Worm (Caenorhabditis elegans): ENCODE results near the gene C27H6.9.

Gene C27H6.9

DNA sequence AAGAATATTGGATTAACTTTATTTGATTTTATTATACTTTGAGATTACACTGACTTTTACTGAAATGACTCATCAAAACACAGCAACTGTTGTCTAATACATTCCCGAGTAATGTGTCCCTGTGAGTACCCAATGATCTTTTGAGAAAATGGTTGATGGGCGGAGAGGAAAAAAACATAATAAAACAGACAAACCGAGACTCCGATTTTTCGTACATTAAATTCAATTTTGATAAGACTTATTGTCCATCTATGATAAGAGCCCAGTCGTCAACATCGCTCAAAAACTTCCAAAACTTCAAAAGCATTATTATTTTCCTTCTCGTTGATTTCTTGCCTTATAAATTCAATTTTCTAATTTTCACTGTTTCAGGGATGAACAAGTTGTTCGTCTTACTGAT, 31.8 kb upstream of the C27H6.9 start, which contains the start of gene ttr-46:
TSS of gene ttr-46 (plus strand) at position 373 of the 400 bp plus-strand sequence.
- TF ChIP-seq elt-2 (tag; optimal IDR thresholded peaks at IDR 0.05) (peak; percentile 7), efl-1 (optimal IDR thresholded peaks at IDR 0.05) (no peak), efl-1 (GFP tag; optimal IDR thresholded peaks at IDR 0.05 in 1 of 2) (peak in 1 of 2 experiments; percentile 86), nhr-77 (tag; optimal IDR thresholded peaks at IDR 0.05) (no peak)

DNA sequence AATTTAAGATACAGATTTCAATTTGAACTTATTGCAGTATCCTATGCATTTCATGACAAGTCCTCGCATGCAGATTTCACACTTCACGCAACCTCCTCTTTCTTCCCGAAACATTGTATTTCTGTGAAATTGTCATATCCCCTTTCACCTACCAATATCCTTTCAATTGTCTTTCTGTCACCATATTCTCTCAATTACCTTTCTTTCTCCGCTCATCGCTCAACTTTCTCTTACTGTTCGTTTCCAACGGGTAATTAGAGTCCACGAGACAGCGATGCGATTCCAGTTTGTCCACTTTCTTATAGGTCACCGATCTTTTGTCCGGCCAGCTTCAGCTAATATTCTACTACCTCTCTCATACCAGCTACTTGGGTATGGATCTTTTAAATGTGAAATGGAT, 30.3 kb upstream of the C27H6.9 start, which contains the start of gene mam-5:
TSS of gene mam-5 (plus strand) at position 304 of the 400 bp plus-strand sequence.
- no peak for TF ChIP-seq snpc-4 (tag; optimal IDR thresholded peaks at IDR 0.05)
- no peak for TF ChIP-seq ceh-88 (GFP tag; IDR thresholded peaks at IDR 0.05)
- no peak for TF ChIP-seq tbx-2 (tag; optimal IDR thresholded peaks at IDR 0.05)
- no peak for TF ChIP-seq unc-30 (tag; optimal IDR thresholded peaks at IDR 0.05)
- no peak for TF ChIP-seq unc-130 (tag; optimal IDR thresholded peaks at IDR 0.05)
- TF ChIP-seq blmp-1 (tag; optimal IDR thresholded peaks at IDR 0.05): peak; percentile 53
- no peak for TF ChIP-seq irx-1 (tag; optimal IDR thresholded peaks at IDR 0.05)
- TF ChIP-seq efl-1 (optimal IDR thresholded peaks at IDR 0.05): no peak
- peak in 1 of 2 experiments; percentile 24 for TF ChIP-seq efl-1 (GFP tag; optimal IDR thresholded peaks at IDR 0.05 in 1 of 2)
- no peak for TF ChIP-seq ama-1 (optimal IDR thresholded peaks at IDR 0.05)

DNA sequence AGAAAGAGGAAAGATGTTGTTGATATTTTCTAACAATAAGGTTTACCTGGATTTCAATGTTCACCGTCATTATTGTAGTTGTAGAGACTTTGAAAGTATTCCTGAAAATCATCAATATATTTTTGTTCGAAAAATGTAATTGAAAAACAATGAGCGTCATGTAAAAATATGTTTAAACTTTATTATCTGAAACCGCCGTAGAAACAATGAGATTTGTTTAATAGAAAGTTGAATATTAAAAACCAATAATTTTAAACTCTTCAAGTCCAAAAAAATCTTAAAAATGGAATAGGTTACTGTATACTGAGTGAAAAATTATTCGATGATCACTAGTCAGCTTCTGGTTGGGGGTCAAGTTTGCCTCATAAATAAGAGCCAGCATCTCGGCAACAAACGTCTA, 24.4 kb upstream of the C27H6.9 start, which contains the start of gene anmt-3:
TSS of gene anmt-3 (minus strand) at position 101 of the 400 bp plus-strand sequence.
- TF ChIP-seq efl-1 (optimal IDR thresholded peaks at IDR 0.05) (no peak), efl-1 (GFP tag; optimal IDR thresholded peaks at IDR 0.05 in 1 of 2) (peak in 1 of 2 experiments; percentile 25), F16B12.6 (tag; optimal IDR thresholded peaks at IDR 0.05) (no peak)

DNA sequence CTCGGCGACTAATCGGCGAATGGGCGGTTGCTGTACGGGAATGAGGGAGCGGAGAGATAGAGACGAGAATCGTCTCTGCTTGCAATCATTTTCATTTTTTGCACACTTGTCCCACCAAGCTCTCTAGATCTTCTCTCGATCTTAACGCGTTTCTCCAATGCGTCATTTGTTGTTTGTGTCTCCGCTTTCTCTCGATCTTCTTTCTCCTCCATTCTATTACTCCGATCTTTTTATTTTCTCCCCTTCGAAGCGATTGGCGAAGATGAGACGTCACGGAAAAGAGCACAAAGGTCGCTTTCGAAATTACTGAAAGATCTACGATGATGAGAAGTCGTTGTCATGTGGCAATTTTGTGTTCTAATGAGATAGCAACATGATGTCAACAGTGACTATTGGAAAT, 24.0 kb upstream of the C27H6.9 start:
- no peak for TF ChIP-seq tlp-1 (tag; optimal IDR thresholded peaks at IDR 0.05)
- TF ChIP-seq fkh-10 (GFP tag; optimal IDR thresholded peaks at IDR 0.05): no peak
- no peak for TF ChIP-seq lir-3 (tag; optimal IDR thresholded peaks at IDR 0.05; ENCODE audit: poor library complexity)
- TF ChIP-seq dsc-1 (tag; optimal IDR thresholded peaks at IDR 0.05): peak; percentile 36
- TF ChIP-seq efl-3 (GFP tag; optimal IDR thresholded peaks at IDR 0.05): no peak
- TF ChIP-seq xbp-1 (tag; optimal IDR thresholded peaks at IDR 0.05): peak; percentile 2
- TF ChIP-seq snu-23 (GFP tag; optimal IDR thresholded peaks at IDR 0.05): peak; percentile 50
- no peak for TF ChIP-seq egl-13 (tag; optimal IDR thresholded peaks at IDR 0.05)
- TF ChIP-seq efl-1 (optimal IDR thresholded peaks at IDR 0.05): peak in 1 of 2 experiments; percentile 19
- TF ChIP-seq efl-1 (GFP tag; optimal IDR thresholded peaks at IDR 0.05 in 1 of 2): no peak
- TF ChIP-seq irx-1 (tag; optimal IDR thresholded peaks at IDR 0.05): no peak
- peak; percentile 8 for TF ChIP-seq nhr-77 (tag; optimal IDR thresholded peaks at IDR 0.05)
- no peak for TF ChIP-seq egl-27 (tag; optimal IDR thresholded peaks at IDR 0.05)
- TF ChIP-seq nhr-71 (tag; optimal IDR thresholded peaks at IDR 0.05): peak; percentile 77
- no peak for TF ChIP-seq pag-3 (tag; optimal IDR thresholded peaks at IDR 0.05; ENCODE audit: borderline replicate concordance, insufficient read depth)
- peak; percentile 24 to 48 for TF ChIP-seq lsy-2 (tag; optimal IDR thresholded peaks at IDR 0.05)
- TF ChIP-seq tbx-2 (tag; optimal IDR thresholded peaks at IDR 0.05): peak; percentile 56
- TF ChIP-seq nhr-47 (tag; optimal IDR thresholded peaks at IDR 0.05): no peak
- TF ChIP-seq ztf-4 (tag; optimal IDR thresholded peaks at IDR 0.05): no peak
- no peak for TF ChIP-seq mef-2 (tag; optimal IDR thresholded peaks at IDR 0.05)
- peak; percentile 75 for TF ChIP-seq lin-14 (GFP tag; optimal IDR thresholded peaks at IDR 0.05)
- TF ChIP-seq nhr-19 (GFP tag; conservative IDR thresholded peaks at IDR 0.05): peak; percentile 46
- TF ChIP-seq ceh-88 (GFP tag; IDR thresholded peaks at IDR 0.05): no peak
- no peak for TF ChIP-seq nhr-84 (tag; optimal IDR thresholded peaks at IDR 0.05)
- no peak for TF ChIP-seq ceh-82 (tag; optimal IDR thresholded peaks at IDR 0.05)
- TF ChIP-seq grh-1 (GFP tag; IDR thresholded peaks at IDR 0.05): no peak
- peak; percentile 72 for TF ChIP-seq rnt-1 (tag; optimal IDR thresholded peaks at IDR 0.05)
- peak; percentile 49 for TF ChIP-seq nhr-20 (tag; optimal IDR thresholded peaks at IDR 0.05)
- TF ChIP-seq elt-2 (tag; optimal IDR thresholded peaks at IDR 0.05): no peak
- TF ChIP-seq snpc-4 (tag; optimal IDR thresholded peaks at IDR 0.05): no peak
- peak; percentile 29 for TF ChIP-seq mep-1 (tag; optimal IDR thresholded peaks at IDR 0.05)
